Fruit fly (Drosophila melanogaster) whole organism, embryonic: ENCODE results near the gene janA.

ENCODE experiments used
- Aef1 ChIP-seq: fragments of 200-800 bp; sonication (Bioruptor generic); IDR thresholded peaks from 3 replicates; pipeline ENCODE4 v1.3.6; 2022; ENCODE audit warnings: missing biosample characterization, missing genetic modification characterization
- Atf3 ChIP-seq: fragments of 200-800 bp; sonication (Bioruptor generic); optimal IDR thresholded peaks from 3 replicates; lab custom pipeline; 2016; ENCODE audit warnings: missing biosample characterization, missing genetic modification characterization
- Atf6 ChIP-seq: fragments of 200-800 bp; sonication (Bioruptor generic); IDR thresholded peaks from 2 replicates; pipeline ENCODE4 v1.3.6; 2022; ENCODE audit warnings: missing biosample characterization, missing genetic modification characterization
- CG10267 ChIP-seq: fragments of 200-800 bp; sonication (Bioruptor generic); optimal IDR thresholded peaks from 2 replicates; lab custom pipeline; 2018; ENCODE audit warnings: missing biosample characterization, mild to moderate bottlenecking, missing genetic modification characterization, moderate library complexity
- CG10462 ChIP-seq: fragments of 200-800 bp; sonication (Bioruptor generic); optimal IDR thresholded peaks from 2 replicates; lab custom pipeline; 2016; ENCODE audit warnings: missing biosample characterization, missing genetic modification characterization
- CG11695 ChIP-seq: fragments of 200-800 bp; sonication (Bioruptor generic); IDR thresholded peaks from 3 replicates; pipeline ENCODE4 v1.3.6; 2022; ENCODE audit warnings: missing biosample characterization, missing genetic modification characterization
- CG15011 ChIP-seq: fragments of 200-800 bp; sonication (Bioruptor generic); optimal IDR thresholded peaks from 3 replicates; lab custom pipeline; 2018; ENCODE audit warnings: missing biosample characterization, mild to moderate bottlenecking, missing genetic modification characterization
- CG15696 ChIP-seq: fragments of 200-800 bp; sonication (Bioruptor generic); optimal IDR thresholded peaks from 2 replicates; lab custom pipeline; 2019; ENCODE audit warnings: missing biosample characterization, mild to moderate bottlenecking, missing genetic modification characterization, moderate library complexity
- CG16815 ChIP-seq: fragments of 200-800 bp; sonication (Bioruptor generic); optimal IDR thresholded peaks from 3 replicates; lab custom pipeline; 2017; ENCODE audit warnings: missing biosample characterization, mild to moderate bottlenecking, missing genetic modification characterization
- CG18262 ChIP-seq: fragments of 200-800 bp; optimal IDR thresholded peaks from 3 replicates; lab custom pipeline; 2019; ENCODE audit warnings: missing biosample characterization, mild to moderate bottlenecking, missing genetic modification characterization, moderate library complexity
- CG2712 ChIP-seq: fragments of 200-800 bp; optimal IDR thresholded peaks from 3 replicates; lab custom pipeline; 2019; ENCODE audit warnings: missing biosample characterization, mild to moderate bottlenecking, missing genetic modification characterization, moderate library complexity
- CG30020 ChIP-seq: fragments of 200-800 bp; optimal IDR thresholded peaks from 2 replicates; lab custom pipeline; 2019; ENCODE audit warnings: missing biosample characterization, mild to moderate bottlenecking, missing genetic modification characterization, moderate library complexity
- CG30431 ChIP-seq: fragments of 200-800 bp; sonication (Bioruptor generic); optimal IDR thresholded peaks from 2 replicates; lab custom pipeline; 2017; ENCODE audit warnings: missing biosample characterization, missing genetic modification characterization
- CG32772 ChIP-seq: fragments of 200-800 bp; sonication (Bioruptor generic); IDR thresholded peaks from 2 replicates; pipeline ENCODE4 v1.3.6; 2022; ENCODE audit warnings: missing biosample characterization, missing genetic modification characterization
- CG4730 ChIP-seq: fragments of 200-800 bp; sonication (Bioruptor generic); IDR thresholded peaks from 2 replicates; pipeline ENCODE4 v1.3.6; 2022; ENCODE audit warnings: missing biosample characterization, missing genetic modification characterization
- CG5245 ChIP-seq: fragments of 200-800 bp; sonication (Bioruptor generic); optimal IDR thresholded peaks from 3 replicates; lab custom pipeline; 2016; ENCODE audit warnings: missing biosample characterization, missing genetic modification characterization
- CG6272 ChIP-seq: fragments of 200-800 bp; sonication (Bioruptor generic); IDR thresholded peaks from 2 replicates; pipeline ENCODE4 v1.3.6; 2022; ENCODE audit warnings: missing biosample characterization, missing genetic modification characterization
- CG7271 ChIP-seq: fragments of 200-800 bp; sonication (Bioruptor generic); optimal IDR thresholded peaks from 2 replicates; lab custom pipeline; 2018; ENCODE audit warnings: missing biosample characterization, mild to moderate bottlenecking, missing genetic modification characterization, moderate library complexity
- Camta ChIP-seq: fragments of 200-800 bp; sonication (Bioruptor generic); optimal IDR thresholded peaks from 2 replicates; lab custom pipeline; 2016; ENCODE audit warnings: missing biosample characterization, missing genetic modification characterization
- D ChIP-seq, 2 experiments: fragments of 200-800 bp in 1 of 2; fragments of >200 bp in 1 of 2; sonication (Bioruptor generic) in 1 of 2; optimal IDR thresholded peaks; 2 replicates in 1 of 2; 3 replicates in 1 of 2; lab custom pipeline; 2017; ENCODE audit warnings: mild to moderate bottlenecking in 1 of 2, missing biosample characterization in 1 of 2, missing genetic modification characterization in 1 of 2, missing genetic modification reagents in 1 of 2
- Dip3 ChIP-seq: fragments of 200-800 bp; sonication (Bioruptor generic); optimal IDR thresholded peaks from 3 replicates; lab custom pipeline; 2016; ENCODE audit warnings: missing biosample characterization, missing genetic modification characterization
- Dp ChIP-seq: fragments of 200-800 bp; sonication (Bioruptor generic); optimal IDR thresholded peaks from 2 replicates; lab custom pipeline; 2018; ENCODE audit warnings: missing biosample characterization, mild to moderate bottlenecking, missing genetic modification characterization, moderate library complexity
- Fer3 ChIP-seq: fragments of 200-800 bp; sonication (Bioruptor generic); optimal IDR thresholded peaks from 2 replicates; lab custom pipeline; 2018; ENCODE audit warnings: missing biosample characterization, mild to moderate bottlenecking, missing genetic modification characterization, moderate library complexity
- Hr39 ChIP-seq: fragments of >200 bp; optimal IDR thresholded peaks from 2 replicates; lab custom pipeline; 2017
- Mad ChIP-seq: fragments of 200-800 bp; sonication (Bioruptor generic); optimal IDR thresholded peaks from 2 replicates; lab custom pipeline; 2016; ENCODE audit warnings: missing biosample characterization, missing genetic modification characterization
- Nf-YC ChIP-seq: fragments of 200-800 bp; optimal IDR thresholded peaks from 3 replicates; lab custom pipeline; 2019; ENCODE audit warnings: missing biosample characterization, mild to moderate bottlenecking, missing genetic modification characterization, moderate library complexity
- Ravus ChIP-seq: fragments of 200-800 bp; sonication (Bioruptor generic); IDR thresholded peaks from 2 replicates; pipeline ENCODE4 v1.3.6; 2022; ENCODE audit warnings: missing biosample characterization, missing genetic modification characterization
- Spps ChIP-seq: fragments of 200-800 bp; sonication (Bioruptor generic); optimal IDR thresholded peaks from 2 replicates; lab custom pipeline; 2018; ENCODE audit warnings: missing biosample characterization, mild to moderate bottlenecking, missing genetic modification characterization
- Ssrp ChIP-seq: fragments of 200-800 bp; sonication (Bioruptor generic); optimal IDR thresholded peaks from 2 replicates; lab custom pipeline; 2018; ENCODE audit warnings: missing biosample characterization, mild to moderate bottlenecking, missing genetic modification characterization, moderate library complexity
- ac ChIP-seq: fragments of 200-800 bp; sonication (Bioruptor generic); optimal IDR thresholded peaks from 3 replicates; lab custom pipeline; 2017; ENCODE audit warnings: missing biosample characterization, mild to moderate bottlenecking, missing genetic modification characterization
- bigmax ChIP-seq: fragments of 200-800 bp; sonication (Bioruptor generic); optimal IDR thresholded peaks from 2 replicates; lab custom pipeline; 2018; ENCODE audit warnings: missing biosample characterization, mild to moderate bottlenecking, missing genetic modification characterization
- cad ChIP-seq: fragments of >200 bp; optimal IDR thresholded peaks from 2 replicates; lab custom pipeline; 2017; ENCODE audit warnings: missing biosample characterization, missing genetic modification characterization
- cwo ChIP-seq: fragments of 200-800 bp; sonication (Bioruptor generic); optimal IDR thresholded peaks from 3 replicates; lab custom pipeline; 2017; ENCODE audit warnings: missing biosample characterization, missing genetic modification characterization, mild to moderate bottlenecking, moderate library complexity, missing genetic modification reagents
- dpn ChIP-seq, 2 experiments: fragments of 200-800 bp; sonication (Bioruptor generic); optimal IDR thresholded peaks; 3 replicates each; lab custom pipeline; 2016; ENCODE audit warnings: missing biosample characterization in 2 of 2, missing genetic modification characterization in 2 of 2
- emc ChIP-seq: fragments of 200-800 bp; sonication (Bioruptor generic); optimal IDR thresholded peaks from 2 replicates; lab custom pipeline; 2016; ENCODE audit warnings: missing biosample characterization, missing genetic modification characterization
- fru ChIP-seq: fragments of >200 bp; optimal IDR thresholded peaks from 2 replicates; lab custom pipeline; 2017
- ham ChIP-seq: fragments of 200-800 bp; sonication (Bioruptor generic); IDR thresholded peaks from 2 replicates; pipeline ENCODE4 v1.3.6; 2022; ENCODE audit warnings: missing biosample characterization, missing genetic modification characterization
- jing ChIP-seq: fragments of 200-800 bp; sonication (Bioruptor generic); optimal IDR thresholded peaks from 2 replicates; lab custom pipeline; 2018; ENCODE audit warnings: missing biosample characterization, mild to moderate bottlenecking, missing genetic modification characterization
- klu ChIP-seq: fragments of 200-800 bp; sonication (Bioruptor generic); IDR thresholded peaks from 2 replicates; pipeline ENCODE4 v1.3.6; 2022; ENCODE audit warnings: missing biosample characterization, missing genetic modification characterization
- knrl ChIP-seq: fragments of 200-800 bp; sonication (Bioruptor generic); IDR thresholded peaks from 3 replicates; pipeline ENCODE4 v1.3.6; 2022; ENCODE audit warnings: missing biosample characterization, missing genetic modification characterization; ENCODE audit not compliant: partially characterized antibody
- mirr ChIP-seq: fragments of 200-800 bp; sonication (Bioruptor generic); optimal IDR thresholded peaks from 3 replicates; lab custom pipeline; 2018; ENCODE audit warnings: missing biosample characterization, mild to moderate bottlenecking, missing genetic modification characterization
- otp ChIP-seq: fragments of 200-800 bp; sonication (Bioruptor generic); IDR thresholded peaks from 3 replicates; pipeline ENCODE4, ENCODE4 v1.3.6; 2022; ENCODE audit warnings: missing biosample characterization, missing genetic modification characterization
- pan ChIP-seq, 4 experiments: fragments of >200 bp in 3 of 4; fragments of 200-800 bp in 1 of 4; sonication (Bioruptor generic) in 1 of 4; optimal IDR thresholded peaks in 3 of 4; IDR thresholded peaks in 1 of 4; 2 replicates each; pipeline versions ENCODE4 v1.3.6 to Lab custom; 2017 to 2022; ENCODE audit warnings: missing biosample characterization in 2 of 4, missing genetic modification characterization in 2 of 4, mixed read lengths in 1 of 4
- phol ChIP-seq: fragments of 200-800 bp; sonication (Bioruptor generic); optimal IDR thresholded peaks from 3 replicates; lab custom pipeline; 2018; ENCODE audit warnings: missing biosample characterization, mild to moderate bottlenecking, missing genetic modification characterization, moderate library complexity
- run ChIP-seq: fragments of 200-800 bp; sonication (Bioruptor generic); optimal IDR thresholded peaks from 3 replicates; lab custom pipeline; 2018; ENCODE audit warnings: missing biosample characterization, mild to moderate bottlenecking, missing genetic modification characterization
- sisA ChIP-seq: fragments of 200-800 bp; sonication (Bioruptor generic); IDR thresholded peaks from 2 replicates; pipeline ENCODE4 v1.3.6; 2022; ENCODE audit warnings: missing biosample characterization, missing genetic modification characterization
- tgo ChIP-seq: fragments of 200-800 bp; sonication (Bioruptor generic); IDR thresholded peaks from 3 replicates; pipeline ENCODE4 v1.3.6; 2022; ENCODE audit warnings: missing biosample characterization, missing genetic modification characterization
- trem ChIP-seq: fragments of 200-800 bp; optimal IDR thresholded peaks from 3 replicates; lab custom pipeline; 2019; ENCODE audit warnings: missing biosample characterization, mild to moderate bottlenecking, missing genetic modification characterization, moderate library complexity
- usp ChIP-seq: fragments of >200 bp; optimal IDR thresholded peaks from 2 replicates; lab custom pipeline; 2017; ENCODE audit warnings: missing biosample characterization, missing genetic modification characterization
- yki ChIP-seq: fragments of >200 bp; optimal IDR thresholded peaks from 3 replicates; lab custom pipeline; 2018
- zfh1 ChIP-seq: fragments of 200-800 bp; sonication (Bioruptor generic); IDR thresholded peaks from 3 replicates; pipeline ENCODE4 v1.3.6; 2022; ENCODE audit warnings: missing biosample characterization, missing genetic modification characterization

janA gene

DNA sequence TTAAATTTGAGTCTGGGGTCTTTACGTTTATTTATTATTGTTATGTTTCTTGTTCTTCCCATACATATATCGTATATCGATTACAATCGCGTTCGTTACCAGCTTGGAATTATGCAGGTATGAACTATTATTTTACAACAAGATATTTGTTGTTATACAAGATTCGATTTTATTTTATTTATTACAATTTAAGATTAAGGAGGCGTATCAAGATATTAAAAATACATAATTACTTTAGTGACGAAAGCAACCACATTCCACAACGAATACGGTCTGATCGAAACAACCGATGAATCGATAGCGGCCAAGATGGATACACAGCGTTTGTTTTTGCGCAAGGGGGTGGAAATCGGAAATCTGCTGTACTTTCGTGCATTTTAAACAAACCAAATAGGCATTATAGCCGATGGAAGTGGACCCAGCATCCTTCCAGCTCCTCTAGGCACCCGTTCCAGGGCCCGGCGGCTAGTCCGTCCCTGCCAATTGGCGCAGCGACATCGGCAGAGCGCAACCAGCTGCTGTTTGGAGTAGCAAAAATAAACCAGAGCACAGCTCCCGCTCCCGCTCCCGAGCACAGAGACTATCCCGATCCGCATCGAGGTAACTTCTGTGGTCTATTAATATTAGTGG is 41.6 kb downstream of the janA start, which contains the start of the genes CG15525 and CG11504 (continued):
- no peak for TF ChIP-seq pan (optimal IDR thresholded peaks at IDR 0.05; lab: Kevin White, UChicago)
- TF ChIP-seq pan (GFP tag; optimal IDR thresholded peaks at IDR 0.05 in 1 of 2, IDR thresholded peaks at IDR 0.05 in 1 of 2): no peak
- TF ChIP-seq CG16815: no peak
- peak; percentile 85 for TF ChIP-seq trem
- TF ChIP-seq Atf3 (GFP tag; lab: Kevin White, UChicago): no peak
- peak; percentile 58 for TF ChIP-seq CG30020 (tag; lab: Kevin White, UChicago)
- TF ChIP-seq mirr (GFP tag; lab: Kevin White, UChicago): no peak
- no peak for TF ChIP-seq bigmax (GFP tag; lab: Kevin White, UChicago)
- no peak for TF ChIP-seq yki (lab: Kevin White, UChicago)
- TF ChIP-seq Camta (GFP tag; lab: Kevin White, UChicago): peak; percentile 53
- TF ChIP-seq cwo (GFP tag; lab: Kevin White, UChicago): no peak
- no peak for TF ChIP-seq Hr39 (lab: Kevin White, UChicago)
- no peak for TF ChIP-seq Fer3 (tag; lab: Kevin White, UChicago)
- peak; percentile 63; the same call in 1 of the 2 replicates for TF ChIP-seq Atf6 (GFP tag; lab: Robert Waterston, UW)
- no peak for TF ChIP-seq Nf-YC
- TF ChIP-seq CG10267 (tag; lab: Kevin White, UChicago): peak; percentile 49
- TF ChIP-seq Mad: peak; percentile 50
- no peak for TF ChIP-seq CG18262 (tag; lab: Kevin White, UChicago)
- TF ChIP-seq Dip3 (GFP tag; lab: Kevin White, UChicago): peak; percentile 72
- no peak for TF ChIP-seq CG10462 (GFP tag; lab: Kevin White, UChicago)
- TF ChIP-seq tgo (GFP tag; lab: Robert Waterston, UW): peak; percentile 40; the same call in 2 of the 3 replicates
- TF ChIP-seq Ravus (GFP tag; lab: Robert Waterston, UW): peak; percentile 2; the same call in 1 of the 2 replicates
- no peak for TF ChIP-seq usp (GFP tag; lab: Kevin White, UChicago)
- TF ChIP-seq knrl: peak; percentile 92
- peak; percentile 51; the same call in 1 of the 3 replicates for TF ChIP-seq zfh1
- peak; percentile 80 for TF ChIP-seq sisA (GFP tag; lab: Robert Waterston, UW)
- TF ChIP-seq CG32772 (GFP tag; lab: Robert Waterston, UW): peak; percentile 73
- TF ChIP-seq otp (GFP tag; lab: Robert Waterston, UW): no peak
- TF ChIP-seq CG5245 (GFP tag; lab: Kevin White, UChicago): no peak
- TF ChIP-seq Dp (GFP tag; lab: Kevin White, UChicago): peak; percentile 32
- TF ChIP-seq CG11695: no peak
- TF ChIP-seq run (tag; lab: Kevin White, UChicago): no peak
- peak; percentile 37; the same call in 1 of the 2 replicates for TF ChIP-seq klu (GFP tag; lab: Robert Waterston, UW)
- no peak for TF ChIP-seq cad
- TF ChIP-seq Ssrp (tag; lab: Kevin White, UChicago): peak; percentile 29
- peak; percentile 68 to 75 for TF ChIP-seq dpn (GFP tag; optimal IDR thresholded peaks at IDR 0.05; lab: Kevin White, UChicago)
- no peak for TF ChIP-seq D (optimal IDR thresholded peaks at IDR 0.05; lab: Kevin White, UChicago)
- no peak for TF ChIP-seq D (GFP tag; optimal IDR thresholded peaks at IDR 0.05; lab: Kevin White, UChicago)
- TF ChIP-seq fru: no peak
- peak; percentile 78 for TF ChIP-seq Aef1 (GFP tag; lab: Robert Waterston, UW)
- TF ChIP-seq CG30431: no peak
- TF ChIP-seq emc (GFP tag; lab: Kevin White, UChicago): no peak
- TF ChIP-seq CG7271 (tag; lab: Kevin White, UChicago): no peak
- TF ChIP-seq ham (GFP tag; lab: Robert Waterston, UW): no peak
- no peak for TF ChIP-seq CG15696 (tag; lab: Kevin White, UChicago)
- TF ChIP-seq CG6272 (GFP tag; lab: Robert Waterston, UW): peak; percentile 66
- TF ChIP-seq Spps: peak; percentile 46
- no peak for TF ChIP-seq jing (GFP tag; lab: Kevin White, UChicago)
- TF ChIP-seq phol (tag; lab: Kevin White, UChicago): peak; percentile 96
- no peak for TF ChIP-seq CG15011
- TF ChIP-seq ac (GFP tag; lab: Kevin White, UChicago): no peak
- TF ChIP-seq CG2712 (tag; lab: Kevin White, UChicago): no peak
- peak; percentile 24; the same call in 1 of the 2 replicates for TF ChIP-seq CG4730
